Worm (Caenorhabditis elegans) whole organism, early embryonic: Measurements from ENCODE around the gene srh-35.

Source experiments
- B0310.2 ChIP-seq: sonication (generic microtip); optimal IDR thresholded peaks from 2 replicates; lab custom pipeline; 2016; ENCODE audit warnings: mild to moderate bottlenecking, missing genetic modification characterization, missing compliant biosample characterization
- F13C5.2 ChIP-seq: sonication (generic microtip); optimal IDR thresholded peaks from 2 replicates; lab custom pipeline; 2017; ENCODE audit warnings: mild to moderate bottlenecking, missing genetic modification characterization, inconsistent platforms, missing compliant biosample characterization
- aly-1 ChIP-seq: sonication (generic microtip); optimal IDR thresholded peaks from 2 replicates; lab custom pipeline; 2016; ENCODE audit warnings: missing genetic modification characterization, missing compliant biosample characterization
- ama-1 ChIP-seq: fragments of 150-350 bp; optimal IDR thresholded peaks from 2 replicates; lab custom pipeline; 2014
- ets-7 ChIP-seq: sonication (generic microtip); optimal IDR thresholded peaks from 2 replicates; lab custom pipeline; 2016; ENCODE audit warnings: missing genotype, missing genetic modification characterization, missing compliant biosample characterization
- flt-1 ChIP-seq: fragments of 200-800 bp; sonication (Bioruptor generic); IDR thresholded peaks from 2 replicates; pipeline ENCODE4 v1.3.6; 2022; ENCODE audit warnings: missing genetic modification characterization, missing compliant biosample characterization
- hmbx-1 ChIP-seq: sonication (generic microtip); optimal IDR thresholded peaks from 2 replicates; lab custom pipeline; 2016; ENCODE audit warnings: mild to moderate bottlenecking, missing genetic modification characterization, missing compliant biosample characterization
- pes-1 ChIP-seq: fragments of 200-800 bp; sonication (Bioruptor generic); IDR thresholded peaks from 2 replicates; pipeline ENCODE4 v1.3.6; 2022; ENCODE audit warnings: missing genetic modification reagents, missing genetic modification characterization, missing compliant biosample characterization
- scrt-1 ChIP-seq: fragments of 200-800 bp; sonication (Bioruptor generic); IDR thresholded peaks from 2 replicates; pipeline ENCODE4 v1.3.6; 2022; ENCODE audit warnings: missing genetic modification characterization, missing compliant biosample characterization
- tbx-37 ChIP-seq: fragments of 200-800 bp; sonication (Bioruptor generic); conservative IDR thresholded peaks from 2 replicates; pipeline ENCODE4 v1.3.6; 2022; ENCODE audit warnings: missing genetic modification reagents, missing genetic modification characterization, missing compliant biosample characterization
- tra-4 ChIP-seq: sonication (generic microtip); optimal IDR thresholded peaks from 2 replicates; lab custom pipeline; 2017; ENCODE audit warnings: missing genetic modification characterization, missing compliant biosample characterization

DNA sequence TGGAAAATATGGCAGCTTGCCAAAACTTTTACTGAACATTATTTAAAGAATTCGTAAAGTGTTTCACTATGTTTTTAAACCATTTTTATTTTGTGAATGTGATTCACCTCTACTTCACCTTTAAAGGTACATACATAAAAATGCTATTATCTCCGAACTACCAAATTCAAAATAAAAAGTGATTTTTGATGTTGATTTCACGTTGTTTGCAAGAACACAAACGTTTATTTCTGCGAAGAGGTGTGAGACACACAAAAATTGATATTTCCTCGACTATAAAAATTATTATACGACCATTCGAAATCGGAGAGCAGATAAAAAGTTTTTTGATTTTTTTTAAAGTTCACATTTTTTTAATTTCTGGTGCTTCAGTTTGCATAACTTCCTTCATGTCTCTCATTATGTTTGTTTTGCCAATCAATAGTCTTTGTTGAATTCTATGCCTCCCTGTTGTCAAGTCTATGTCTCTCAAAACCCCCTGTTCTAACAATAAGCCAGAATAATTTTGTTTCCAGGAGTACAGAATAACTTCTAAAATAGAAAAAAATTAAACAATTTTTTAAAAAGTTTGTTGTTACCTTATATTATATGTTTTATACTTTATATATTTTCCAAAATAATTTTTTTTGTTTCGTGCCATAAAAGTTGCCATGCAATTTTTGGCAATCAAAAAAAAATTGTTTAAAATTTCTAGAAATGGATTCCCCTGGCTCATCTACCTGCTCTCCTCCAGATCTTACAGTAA lies 1.9 kb upstream of the srh-35 start, which contains the start of gene nhr-123:
- no peak for TF ChIP-seq pes-1
- TF ChIP-seq ama-1, result no peak
- no peak for TF ChIP-seq F13C5.2
- no peak for TF ChIP-seq B0310.2 (tag; lab: Kevin White, UChicago)
- no peak for TF ChIP-seq flt-1 (GFP tag; lab: Robert Waterston, UW)
- no peak for TF ChIP-seq ets-7 (tag; lab: Kevin White, UChicago)
- no peak for TF ChIP-seq tra-4 (tag; lab: Kevin White, UChicago)
- no peak for TF ChIP-seq aly-1 (tag; lab: Kevin White, UChicago)
- TF ChIP-seq hmbx-1 (tag; lab: Kevin White, UChicago), result no peak
- TF ChIP-seq tbx-37 (GFP tag; lab: Robert Waterston, UW), result no peak
- TF ChIP-seq scrt-1 (GFP tag; lab: Robert Waterston, UW), result no peak
